Worm (Caenorhabditis elegans) whole organism, young adult: ENCODE results near the gene mmad-1.
A peak's percentile ranks its signal among the peaks of the same experiment; 100 is the strongest.

Source experiments
- B0336.3 ChIP-seq: fragments of 200-800 bp; sonication (Bioruptor generic); IDR thresholded peaks from 2 replicates; pipeline ENCODE4 v1.3.6; 2022; ENCODE audit warnings: missing genetic modification characterization, missing compliant biosample characterization
- D2030.7 ChIP-seq: fragments of 200-800 bp; sonication (Bioruptor generic); IDR thresholded peaks from 2 replicates; pipeline ENCODE4 v1.3.6; 2022; ENCODE audit warnings: missing genetic modification reagents, missing genetic modification characterization, missing compliant biosample characterization
- F23B12.7 ChIP-seq: sonication (generic microtip); optimal IDR thresholded peaks from 2 replicates; lab custom pipeline; 2017; ENCODE audit warnings: missing genetic modification characterization, mild to moderate bottlenecking, missing compliant biosample characterization, antibody characterized with exemption, moderate library complexity; ENCODE audit not compliant: insufficient read depth
- F33H1.4 ChIP-seq: fragments of 200-800 bp; sonication (Bioruptor generic); IDR thresholded peaks from 2 replicates; pipeline ENCODE4 v1.3.6; 2022; ENCODE audit warnings: missing genetic modification reagents, missing genetic modification characterization, missing compliant biosample characterization
- F49E8.2 ChIP-seq: sonication (generic microtip); optimal IDR thresholded peaks from 3 replicates; lab custom pipeline; 2017; ENCODE audit warnings: missing genetic modification characterization, mild to moderate bottlenecking, missing compliant biosample characterization, antibody characterized with exemption, moderate library complexity; ENCODE audit not compliant: insufficient read depth
- Y95B8A.8 ChIP-seq: fragments of 200-800 bp; sonication (Bioruptor generic); IDR thresholded peaks from 2 replicates; pipeline ENCODE4 v1.3.6; 2022; ENCODE audit warnings: missing genetic modification reagents, missing genetic modification characterization, missing compliant biosample characterization
- ZK185.1 ChIP-seq: sonication (generic microtip); optimal IDR thresholded peaks from 2 replicates; lab custom pipeline; 2016; ENCODE audit warnings: mild to moderate bottlenecking, missing genetic modification characterization, missing compliant biosample characterization; ENCODE audit not compliant: poor library complexity, severe bottlenecking
- aptf-3 ChIP-seq: fragments of 200-800 bp; sonication (Bioruptor generic); IDR thresholded peaks from 2 replicates; pipeline ENCODE4 v1.3.6; 2022; ENCODE audit warnings: missing genetic modification characterization, missing compliant biosample characterization
- cebp-1 ChIP-seq, 2 experiments: fragments of 200-800 bp in 1 of 2; sonication (Bioruptor generic) in 1 of 2; sonication (generic microtip) in 1 of 2; IDR thresholded peaks in 1 of 2; optimal IDR thresholded peaks in 1 of 2; 2 replicates each; pipeline versions ENCODE4 v1.3.6 to Lab custom; 2017 to 2022; ENCODE audit warnings: missing compliant biosample characterization in 2 of 2, missing genetic modification characterization in 2 of 2, mild to moderate bottlenecking in 1 of 2, missing genetic modification reagents in 1 of 2, moderate library complexity in 1 of 2
- cebp-2 ChIP-seq: fragments of 200-800 bp; sonication (Bioruptor generic); IDR thresholded peaks from 2 replicates; pipeline ENCODE4 v1.3.6; 2022; ENCODE audit warnings: missing genetic modification characterization, missing compliant biosample characterization
- ceh-100 ChIP-seq: fragments of 200-800 bp; sonication (Bioruptor generic); IDR thresholded peaks from 2 replicates; pipeline ENCODE4 v1.3.6; 2022; ENCODE audit warnings: missing genetic modification reagents, missing genetic modification characterization, missing compliant biosample characterization
- ceh-27 ChIP-seq: fragments of 200-800 bp; sonication (Bioruptor generic); optimal IDR thresholded peaks from 2 replicates; lab custom pipeline; 2018; ENCODE audit warnings: mild to moderate bottlenecking, missing genetic modification characterization, moderate library complexity, missing compliant biosample characterization
- ceh-40 ChIP-seq: fragments of 200-800 bp; sonication (Bioruptor generic); IDR thresholded peaks from 2 replicates; pipeline ENCODE4 v1.3.6; 2022; ENCODE audit warnings: missing genetic modification characterization, missing compliant biosample characterization
- ceh-91 ChIP-seq: fragments of 200-800 bp; sonication (Bioruptor generic); IDR thresholded peaks from 2 replicates; pipeline ENCODE4 v1.3.6; 2022; ENCODE audit warnings: missing genetic modification reagents, missing genetic modification characterization, missing compliant biosample characterization
- chd-7 ChIP-seq: sonication (generic microtip); optimal IDR thresholded peaks from 2 replicates; lab custom pipeline; 2016; ENCODE audit warnings: mild to moderate bottlenecking, missing genetic modification characterization, moderate library complexity, missing compliant biosample characterization
- dox-1 ChIP-seq: fragments of 200-800 bp; sonication (Bioruptor generic); IDR thresholded peaks from 2 replicates; pipeline ENCODE4 v1.3.6; 2022; ENCODE audit warnings: missing genetic modification reagents, missing genetic modification characterization, missing compliant biosample characterization
- dpl-1 ChIP-seq: fragments of 150-350 bp; optimal IDR thresholded peaks from 2 replicates; lab custom pipeline; 2014; ENCODE audit warnings: missing biosample characterization, missing genetic modification reagents, missing genetic modification characterization
- efl-1 ChIP-seq: fragments of 150-350 bp; optimal IDR thresholded peaks from 2 replicates; lab custom pipeline; 2014; ENCODE audit warnings: missing biosample characterization, missing genetic modification reagents, missing genetic modification characterization
- egrh-3 ChIP-seq: fragments of 200-800 bp; sonication (Bioruptor generic); IDR thresholded peaks from 2 replicates; pipeline ENCODE4 v1.3.6; 2022; ENCODE audit warnings: missing genetic modification reagents, missing genetic modification characterization, missing compliant biosample characterization
- ekl-4 ChIP-seq: fragments of 200-800 bp; sonication (Bioruptor generic); IDR thresholded peaks from 2 replicates; pipeline ENCODE4 v1.3.6; 2022; ENCODE audit warnings: missing genetic modification reagents, missing genetic modification characterization, missing compliant biosample characterization
- hmg-1.2 ChIP-seq: fragments of 200-800 bp; sonication (Bioruptor generic); IDR thresholded peaks from 2 replicates; pipeline ENCODE4 v1.3.6; 2022; ENCODE audit warnings: missing genetic modification reagents, missing genetic modification characterization, missing compliant biosample characterization
- hsf-1 ChIP-seq: fragments of 200-800 bp; sonication (Bioruptor generic); IDR thresholded peaks from 2 replicates; pipeline ENCODE4 v1.3.6; 2022; ENCODE audit warnings: missing genetic modification reagents, missing genetic modification characterization, missing compliant biosample characterization
- lin-40 ChIP-seq: sonication (generic microtip); optimal IDR thresholded peaks from 2 replicates; lab custom pipeline; 2016; ENCODE audit warnings: missing genetic modification characterization, mild to moderate bottlenecking, missing compliant biosample characterization, missing genotype, missing genetic modification reagents
- lin-54 ChIP-seq: fragments of 200-800 bp; sonication (Bioruptor generic); optimal IDR thresholded peaks from 2 replicates; lab custom pipeline; 2018; ENCODE audit warnings: mild to moderate bottlenecking, missing genetic modification characterization, missing compliant biosample characterization
- lsl-1 ChIP-seq: fragments of 200-800 bp; sonication (Bioruptor generic); optimal IDR thresholded peaks from 2 replicates; lab custom pipeline; 2018; ENCODE audit warnings: mild to moderate bottlenecking, missing genetic modification characterization, moderate library complexity, missing compliant biosample characterization
- madf-3 ChIP-seq: fragments of 200-800 bp; sonication (Bioruptor generic); IDR thresholded peaks from 2 replicates; pipeline ENCODE4 v1.3.6; 2022; ENCODE audit warnings: missing genetic modification reagents, missing genetic modification characterization, missing compliant biosample characterization
- madf-6 ChIP-seq: fragments of 200-800 bp; sonication (Bioruptor generic); IDR thresholded peaks from 2 replicates; pipeline ENCODE4 v1.3.6; 2022; ENCODE audit warnings: missing genetic modification reagents, missing genetic modification characterization, missing compliant biosample characterization
- madf-8 ChIP-seq: fragments of 200-800 bp; sonication (Bioruptor generic); conservative IDR thresholded peaks from 2 replicates; pipeline ENCODE4 v1.3.6; 2022; ENCODE audit warnings: missing genetic modification reagents, missing genetic modification characterization, missing compliant biosample characterization
- mcd-1 ChIP-seq: fragments of 200-800 bp; sonication (Bioruptor generic); IDR thresholded peaks from 2 replicates; pipeline ENCODE4 v1.3.6; 2022; ENCODE audit warnings: missing genetic modification reagents, missing genetic modification characterization, missing compliant biosample characterization
- nfyb-1 ChIP-seq: fragments of 200-800 bp; sonication (Bioruptor generic); IDR thresholded peaks from 2 replicates; pipeline ENCODE4 v1.3.6; 2022; ENCODE audit warnings: missing genetic modification reagents, missing genetic modification characterization, missing compliant biosample characterization
- pbrm-1 ChIP-seq: fragments of 200-800 bp; sonication (Bioruptor generic); IDR thresholded peaks from 2 replicates; pipeline ENCODE4 v1.3.6; 2022; ENCODE audit warnings: missing genetic modification reagents, missing genetic modification characterization, missing compliant biosample characterization
- snpc-3.4 ChIP-seq: sonication (generic microtip); optimal IDR thresholded peaks from 2 replicates; lab custom pipeline; 2017; ENCODE audit warnings: missing genetic modification characterization, mild to moderate bottlenecking, missing compliant biosample characterization, antibody characterized with exemption, moderate library complexity, missing genotype, missing genetic modification reagents
- snpc-4 ChIP-seq, 5 experiments: fragments of 150-350 bp in 1 of 5; sonication (generic microtip) in 4 of 5; optimal IDR thresholded peaks; 2 replicates each; lab custom pipeline; 2014 to 2018; ENCODE audit warnings: missing genetic modification characterization in 5 of 5, missing biosample characterization in 3 of 5, antibody characterized with exemption in 2 of 5, mild to moderate bottlenecking in 2 of 5, missing compliant biosample characterization in 2 of 5, missing genotype in 2 of 5, moderate library complexity in 2 of 5, missing genetic modification reagents in 1 of 5
- tbp1 ChIP-seq: fragments of 200-800 bp; sonication (Bioruptor generic); optimal IDR thresholded peaks from 2 replicates; lab custom pipeline; 2018; ENCODE audit warnings: mild to moderate bottlenecking, missing genetic modification characterization, missing compliant biosample characterization
- tlf-1 ChIP-seq: fragments of 200-800 bp; sonication (Bioruptor generic); optimal IDR thresholded peaks from 2 replicates; lab custom pipeline; 2018; ENCODE audit warnings: mild to moderate bottlenecking, missing genetic modification characterization, missing compliant biosample characterization
- unc-62 ChIP-seq: fragments of 150-350 bp; optimal IDR thresholded peaks from 2 replicates; lab custom pipeline; 2014; ENCODE audit warnings: missing biosample characterization, missing genetic modification reagents, missing genetic modification characterization
- xnd-1 ChIP-seq: sonication (generic microtip); optimal IDR thresholded peaks from 2 replicates; lab custom pipeline; 2016; ENCODE audit warnings: missing genotype, missing genetic modification reagents, missing genetic modification characterization, missing compliant biosample characterization

mmad-1 gene

ce11 chrIII:13530838-13531237, 18.0 kb downstream of the mmad-1 start:
- peak; percentile 51; the same call in 1 of the 2 replicates for TF ChIP-seq hmg-1.2 (GFP tag; lab: Robert Waterston, UW)
- no peak for TF ChIP-seq lin-40 (tag; lab: Kevin White, UChicago)

ce11 chrIII:13530017-13530416, 18.8 kb downstream of the mmad-1 start:
- TF ChIP-seq madf-3 (GFP tag; lab: Robert Waterston, UW) (0 out of 2 replicates have a peak, but pooled peaks have one; percentile 25), ceh-100 (GFP tag; lab: Robert Waterston, UW) (peak; percentile 21; the same call in 1 of the 2 replicates), aptf-3 (no peak), dpl-1 (GFP tag; lab: Kevin White, UChicago) (peak; percentile 71), cebp-2 (GFP tag; lab: Robert Waterston, UW) (no peak), pbrm-1 (GFP tag; lab: Robert Waterston, UW) (peak; percentile 71; the same call in 1 of the 2 replicates), D2030.7 (GFP tag; lab: Robert Waterston, UW) (peak; percentile 82), tlf-1 (GFP tag; lab: Kevin White, UChicago) (peak; percentile 40), xnd-1 (tag; lab: Kevin White, UChicago) (peak; percentile 70), ceh-40 (GFP tag; lab: Robert Waterston, UW) (no peak), F23B12.7 (tag; lab: Kevin White, UChicago) (peak; percentile 6), unc-62 (no peak), lin-54 (GFP tag; lab: Kevin White, UChicago) (peak; percentile 63), hsf-1 (peak; percentile 84), tbp1 (GFP tag; lab: Kevin White, UChicago) (peak; percentile 45), F33H1.4 (GFP tag; lab: Robert Waterston, UW) (peak; percentile 64), ZK185.1 (no peak), madf-8 (peak; percentile 83), snpc-4 (GFP tag; optimal IDR thresholded peaks at IDR 0.05; lab: Kevin White, UChicago) (no peak), snpc-4 (tag; optimal IDR thresholded peaks at IDR 0.05; lab: Kevin White, UChicago) (peak in 2 of 4 experiments; percentile 15 to 16), Y95B8A.8 (GFP tag; lab: Robert Waterston, UW) (0 out of 2 replicates have a peak, but pooled peaks have one; percentile 69), snpc-3.4 (tag; lab: Kevin White, UChicago) (peak; percentile 14), nfyb-1 (GFP tag; lab: Robert Waterston, UW) (peak; percentile 71), ceh-27 (peak; percentile 40), madf-6 (GFP tag; lab: Robert Waterston, UW) (peak; percentile 93), dox-1 (GFP tag; lab: Robert Waterston, UW) (peak; percentile 67), mcd-1 (GFP tag; lab: Robert Waterston, UW) (peak; percentile 95), efl-1 (peak; percentile 86), ceh-91 (GFP tag; lab: Robert Waterston, UW) (peak; percentile 84), F49E8.2 (tag; lab: Kevin White, UChicago) (peak; percentile 20), chd-7 (tag; lab: Kevin White, UChicago) (no peak), lsl-1 (peak; percentile 52), B0336.3 (GFP tag; lab: Robert Waterston, UW) (0 out of 2 replicates have a peak, but pooled peaks have one; percentile 42), egrh-3 (GFP tag; lab: Robert Waterston, UW) (no peak), cebp-1 (GFP tag; IDR thresholded peaks at IDR 0.05; lab: Robert Waterston, UW) (no peak), cebp-1 (tag; optimal IDR thresholded peaks at IDR 0.05; lab: Kevin White, UChicago) (peak; percentile 20), ekl-4 (GFP tag; lab: Robert Waterston, UW) (peak; percentile 73; the same call in 1 of the 2 replicates), hmg-1.2 (GFP tag; lab: Robert Waterston, UW) (peak; percentile 97)
- TF ChIP-seq, all 124 proteins: peak for 29
